Fruit fly (Drosophila melanogaster): ENCODE measurements around the gene Atg14.

Atg14 gene

DNA sequence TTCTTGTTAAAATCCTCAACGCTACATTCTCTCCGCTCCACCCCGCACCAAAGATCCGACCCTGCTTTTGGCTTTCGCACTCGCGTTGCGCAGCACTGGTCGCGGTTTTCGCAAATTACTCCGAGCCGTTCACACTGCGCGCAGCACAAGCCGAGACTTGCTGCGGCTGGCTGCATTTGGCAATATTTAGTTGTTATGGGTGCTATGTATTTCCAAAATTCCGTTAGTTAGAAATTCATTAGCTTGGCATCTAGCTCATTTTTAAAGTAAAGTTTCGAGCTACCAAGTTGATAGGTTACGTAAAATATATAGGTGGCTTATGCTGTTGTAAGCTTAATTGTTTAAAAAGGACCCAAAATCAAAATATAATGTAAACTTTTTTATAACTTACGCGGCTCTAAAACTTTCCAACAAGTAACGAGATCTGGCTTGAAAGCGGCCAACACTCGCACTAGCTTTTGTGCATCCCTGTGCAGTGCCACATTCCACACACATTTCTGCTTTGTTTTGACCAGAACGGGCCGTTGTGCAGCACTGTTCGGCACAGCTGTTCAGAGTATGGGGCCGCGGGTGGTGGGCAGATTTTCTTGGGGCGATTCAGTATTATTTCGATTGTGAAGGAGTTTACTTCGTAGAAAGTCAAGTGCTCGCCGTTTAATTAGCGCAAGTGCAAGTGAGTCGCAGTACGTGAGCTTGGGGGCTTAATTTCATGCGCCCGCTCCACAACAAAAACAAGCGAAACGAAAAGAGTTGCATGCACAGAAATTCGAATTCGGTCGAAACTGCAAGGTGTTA lies 6.8 kb downstream of the Atg14 start, which contains the start of the genes yem and Ctl2:
Gene yem (minus strand): TSS at position 63 of the 795 bp plus-strand sequence.
Gene Ctl2 (plus strand): TSS at position 554 of the 795 bp plus-strand sequence.
- TF ChIP-seq rn (GFP tag; IDR thresholded peaks at IDR 0.05) (peak; percentile 20; the same call in 1 of the 2 replicates), CG4496 (GFP tag; IDR thresholded peaks at IDR 0.05) (peak; percentile 45), Pif1A (GFP tag; optimal IDR thresholded peaks at IDR 0.05) (no peak), CG15710 (tag; optimal IDR thresholded peaks at IDR 0.05) (peak; percentile 54), CG34367 (tag; optimal IDR thresholded peaks at IDR 0.05) (peak; percentile 17), gl (tag; optimal IDR thresholded peaks at IDR 0.05) (no peak), CG13204 (GFP tag; optimal IDR thresholded peaks at IDR 0.05) (no peak), CG12605 (GFP tag; IDR thresholded peaks at IDR 0.05) (no peak; the same call in 1 of the 2 replicates), Snoo (tag; optimal IDR thresholded peaks at IDR 0.05) (peak; percentile 22), CG9948 (tag; optimal IDR thresholded peaks at IDR 0.05) (peak; percentile 46), Ets98B (GFP tag; IDR thresholded peaks at IDR 0.05) (peak; percentile 36), CG32121 (GFP tag; IDR thresholded peaks at IDR 0.05) (no peak), fd96Ca (GFP tag; IDR thresholded peaks at IDR 0.05) (peak; percentile 65), CG14655 (GFP tag; optimal IDR thresholded peaks at IDR 0.05) (no peak), EcR (GFP tag; optimal IDR thresholded peaks at IDR 0.05) (no peak), Pif1B (GFP tag; optimal IDR thresholded peaks at IDR 0.05) (peak; percentile 52), CG17806 (tag; optimal IDR thresholded peaks at IDR 0.05) (peak; percentile 40), CG8159 (tag; optimal IDR thresholded peaks at IDR 0.05) (peak; percentile 62), CG8301 (tag; optimal IDR thresholded peaks at IDR 0.05) (no peak), D1 (tag; optimal IDR thresholded peaks at IDR 0.05) (no peak), CG10348 (GFP tag; IDR thresholded peaks at IDR 0.05) (no peak)

DNA sequence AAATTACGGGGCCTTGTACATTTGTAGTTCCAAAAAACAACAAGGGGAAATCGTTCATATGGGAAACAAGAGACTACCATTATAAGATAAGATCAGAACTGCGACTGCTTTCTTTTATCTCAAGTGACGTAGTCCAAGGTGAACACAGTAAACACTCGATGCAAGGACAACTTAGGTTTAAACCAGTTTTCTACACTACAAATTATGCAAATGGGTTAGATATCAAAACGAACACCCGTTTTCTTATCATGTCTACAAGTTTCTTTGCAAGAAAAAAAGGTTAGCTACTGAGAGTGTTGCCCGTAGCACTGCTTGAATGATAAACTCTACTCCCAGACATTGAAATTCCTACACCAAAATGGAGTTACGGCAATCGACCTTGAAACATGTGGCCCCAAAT lies 7.9 kb downstream of the Atg14 start:
- peak; percentile 71 for TF ChIP-seq CG34367 (tag; optimal IDR thresholded peaks at IDR 0.05)
- no peak for TF ChIP-seq EcR (GFP tag; optimal IDR thresholded peaks at IDR 0.05)
- TF ChIP-seq CG10348 (GFP tag; IDR thresholded peaks at IDR 0.05), result no peak
- no peak for TF ChIP-seq CG14655 (GFP tag; optimal IDR thresholded peaks at IDR 0.05)
- peak; percentile 68 for TF ChIP-seq CG17806 (tag; optimal IDR thresholded peaks at IDR 0.05)
- TF ChIP-seq Snoo (tag; optimal IDR thresholded peaks at IDR 0.05), result peak; percentile 84
- peak; percentile 63 for TF ChIP-seq CG12605 (GFP tag; IDR thresholded peaks at IDR 0.05)
- peak; percentile 69 for TF ChIP-seq Ets98B (GFP tag; IDR thresholded peaks at IDR 0.05)
- TF ChIP-seq CG8159 (tag; optimal IDR thresholded peaks at IDR 0.05), result peak; percentile 72
- peak; percentile 40 for TF ChIP-seq CG8301 (tag; optimal IDR thresholded peaks at IDR 0.05)
- no peak for TF ChIP-seq CG13204 (GFP tag; optimal IDR thresholded peaks at IDR 0.05)
- TF ChIP-seq fd96Ca (GFP tag; IDR thresholded peaks at IDR 0.05), result peak; percentile 83
- TF ChIP-seq CG32121 (GFP tag; IDR thresholded peaks at IDR 0.05), result peak; percentile 63
- peak; percentile 12 for TF ChIP-seq gl (tag; optimal IDR thresholded peaks at IDR 0.05)
- TF ChIP-seq CG15710 (tag; optimal IDR thresholded peaks at IDR 0.05), result peak; percentile 78
- TF ChIP-seq rn (GFP tag; IDR thresholded peaks at IDR 0.05), result peak; percentile 48
- TF ChIP-seq Pif1A (GFP tag; optimal IDR thresholded peaks at IDR 0.05), result peak; percentile 77
- peak; percentile 67 for TF ChIP-seq Pif1B (GFP tag; optimal IDR thresholded peaks at IDR 0.05)
- TF ChIP-seq CG9948 (tag; optimal IDR thresholded peaks at IDR 0.05), result peak; percentile 53
- TF ChIP-seq D1 (tag; optimal IDR thresholded peaks at IDR 0.05), result no peak
- peak; percentile 76 for TF ChIP-seq CG4496 (GFP tag; IDR thresholded peaks at IDR 0.05)

DNA sequence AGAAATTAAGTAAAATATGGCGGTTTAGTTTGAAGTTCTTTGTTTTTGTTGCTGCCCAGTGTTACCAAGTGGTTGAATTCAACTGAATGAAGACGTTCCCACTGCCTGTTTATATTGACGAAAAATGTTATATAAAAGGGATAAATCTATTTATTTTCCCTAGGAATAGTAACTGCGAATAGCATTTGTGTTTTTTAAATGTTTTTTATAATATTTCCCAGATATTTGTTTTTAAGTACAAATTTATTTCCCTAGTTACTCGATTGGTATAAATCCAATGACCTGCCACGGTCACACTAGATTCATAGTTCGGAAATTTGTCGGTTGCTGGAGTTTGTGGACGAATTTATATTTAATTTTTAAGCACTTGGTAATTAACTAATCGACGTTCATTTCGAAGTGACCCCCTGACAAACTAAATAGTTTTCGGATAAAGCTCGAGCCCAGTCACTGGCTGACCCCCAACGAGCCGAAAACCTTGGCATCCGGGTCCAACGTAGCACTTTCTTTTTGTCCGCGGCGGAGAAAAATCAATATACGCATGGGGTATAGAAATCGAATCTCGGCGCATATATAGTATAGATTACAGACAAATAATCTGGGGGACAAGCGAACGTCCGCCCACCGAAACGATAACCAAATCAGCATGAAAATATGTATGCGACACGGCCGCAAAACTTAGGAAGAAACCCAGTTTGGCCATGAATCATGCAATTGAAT lies 14.9 kb downstream of the Atg14 start, which contains the start of the genes dgt6 and Vha100-1:
Gene dgt6 (minus strand): TSS at position 71 of the 720 bp plus-strand sequence.
Gene Vha100-1 (plus strand): TSS at position 292 of the 720 bp plus-strand sequence.
- no peak for TF ChIP-seq CG4496 (GFP tag; IDR thresholded peaks at IDR 0.05)
- TF ChIP-seq CG15710 (tag; optimal IDR thresholded peaks at IDR 0.05), result no peak

DNA sequence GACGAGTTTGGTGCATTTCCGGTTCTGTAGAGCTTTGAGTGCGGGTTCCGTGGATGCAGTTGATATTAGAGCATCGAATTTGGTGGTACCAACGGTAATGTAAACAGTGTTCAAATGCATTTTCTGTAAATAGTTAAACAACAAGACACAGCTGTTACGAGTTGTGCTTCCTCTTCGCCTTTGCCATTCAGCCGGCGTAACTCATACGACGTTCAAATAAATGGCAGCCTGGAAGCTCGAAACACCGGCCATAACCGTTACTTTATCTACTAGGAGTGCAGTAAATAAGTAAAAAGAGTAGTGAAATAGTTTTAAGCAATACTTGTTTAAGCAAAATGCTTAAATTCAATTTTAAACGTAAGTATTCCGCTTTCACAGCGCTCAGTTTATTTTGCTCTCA lies 22.2 kb downstream of the Atg14 start, which contains the start of the genes Alg13 and superdeath:
Gene Alg13 (minus strand): TSS at position 167 of the 400 bp plus-strand sequence.
Gene superdeath (plus strand): TSS at position 256 of the 400 bp plus-strand sequence.
- TF ChIP-seq D1 (tag; optimal IDR thresholded peaks at IDR 0.05) (no peak), CG32121 (GFP tag; IDR thresholded peaks at IDR 0.05) (no peak), CG9948 (tag; optimal IDR thresholded peaks at IDR 0.05) (peak; percentile 40), CG10348 (GFP tag; IDR thresholded peaks at IDR 0.05) (no peak), Pif1B (GFP tag; optimal IDR thresholded peaks at IDR 0.05) (no peak), CG8301 (tag; optimal IDR thresholded peaks at IDR 0.05) (no peak)

- no peak for TF ChIP-seq CG4496 (GFP tag; IDR thresholded peaks at IDR 0.05)
- TF ChIP-seq CG8159 (tag; optimal IDR thresholded peaks at IDR 0.05), result no peak
- peak; percentile 6; the same call in 1 of the 3 replicates for TF ChIP-seq fd96Ca (GFP tag; IDR thresholded peaks at IDR 0.05)
- TF ChIP-seq CG32121 (GFP tag; IDR thresholded peaks at IDR 0.05), result no peak
- TF ChIP-seq rn (GFP tag; IDR thresholded peaks at IDR 0.05), result no peak
These were observed 22.9 kb downstream of the Atg14 start for dm6 chr3R:29138961-29139527.

All from whole organism, pupa.